Worm (Caenorhabditis elegans) whole organism, dauer: ENCODE measurements around the gene zmp-4.
"Not testable (repeated sequence)": the region's sequence is repeated elsewhere in the genome, so short reads cannot be mapped to it uniquely, and the experiment has no call there.

ENCODE experiments used
- unc-62 ChIP-seq: sonication (generic microtip); optimal IDR thresholded peaks from 2 replicates; lab custom pipeline; 2017; ENCODE audit warnings: missing biosample characterization, missing genetic modification reagents, missing genetic modification characterization

The zmp-4 gene

ce11 chrV:14910758-14911157, 10.7 kb downstream of the zmp-4 start:
- TF ChIP-seq unc-62 (GFP tag; lab: Kevin White, UChicago) = no peak

DNA sequence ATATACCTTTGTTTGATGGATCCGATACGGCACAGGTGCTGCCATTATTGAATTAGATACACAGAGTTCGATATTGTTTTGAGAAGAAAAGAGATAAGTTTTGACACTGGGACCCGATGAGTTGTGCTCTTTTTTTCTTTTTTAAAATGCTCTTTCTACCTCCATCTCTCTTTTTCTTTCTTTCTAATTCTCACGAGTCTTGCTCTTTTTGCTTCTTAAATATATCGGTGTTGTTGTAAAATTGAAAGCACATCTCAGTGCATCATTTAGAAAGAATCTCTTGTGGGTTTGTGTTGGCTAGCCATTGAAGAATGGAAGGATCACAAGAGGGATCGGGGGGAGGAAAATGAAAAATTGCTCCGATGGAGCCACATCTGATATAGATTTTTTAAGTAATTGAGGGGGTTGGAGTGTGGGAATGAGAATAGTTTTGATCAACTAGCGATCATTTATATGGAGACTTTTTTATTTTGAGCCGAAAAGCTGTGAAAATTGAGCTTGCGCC, 12.0 kb downstream of the zmp-4 start, which contains the start of gene H12D21.9:
H12D21.9 (minus strand) TSS at position 148 of the 505 bp plus-strand sequence.
- TF ChIP-seq unc-62 (GFP tag; lab: Kevin White, UChicago) = no peak

DNA sequence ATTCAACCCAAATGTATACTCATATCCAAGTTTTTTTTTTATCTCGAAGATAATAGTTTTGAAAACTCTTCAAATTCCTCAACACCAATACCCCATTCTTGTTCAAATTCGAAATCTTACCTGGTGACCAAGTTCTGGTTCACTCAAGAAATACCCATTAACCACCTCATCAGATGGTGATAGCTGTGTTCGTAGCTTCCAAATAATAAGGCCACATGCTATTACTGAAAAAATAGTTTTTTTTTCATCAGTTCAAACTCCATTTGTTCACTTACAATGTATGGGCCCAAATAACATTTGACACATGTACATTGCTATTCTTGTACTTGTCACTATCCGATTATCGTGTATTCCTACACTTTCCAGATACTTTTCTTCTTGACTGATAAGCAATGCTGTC, 14.0 kb downstream of the zmp-4 start:
- TF ChIP-seq unc-62 (GFP tag; lab: Kevin White, UChicago) = no peak

ce11 chrV:14900905-14901304, 20.5 kb downstream of the zmp-4 start:
- no peak for TF ChIP-seq unc-62 (GFP tag; lab: Kevin White, UChicago)

DNA sequence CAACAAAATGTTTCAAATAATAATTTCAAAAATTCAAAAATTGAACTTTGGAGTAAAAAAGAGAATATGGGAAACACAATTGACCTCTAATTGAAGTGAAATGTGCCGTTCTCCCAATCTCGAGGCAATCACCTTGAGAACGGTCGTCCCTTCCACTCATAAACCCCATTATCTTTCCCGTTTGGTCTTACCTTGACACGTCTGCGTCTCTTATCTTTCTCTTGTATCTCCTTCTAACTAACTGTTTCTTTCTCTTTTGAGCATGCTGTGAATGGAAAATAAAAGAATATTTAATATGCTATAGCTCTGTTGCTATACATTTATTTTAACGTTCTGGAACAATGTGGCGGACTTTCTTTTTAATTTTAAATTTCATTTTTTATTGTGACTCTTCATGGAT, 21.9 kb downstream of the zmp-4 start, which contains the start of gene H12D21.10:
H12D21.10 (plus strand) TSS at position 260 of the 400 bp plus-strand sequence.
- TF ChIP-seq unc-62 (GFP tag; lab: Kevin White, UChicago) = no peak

- no peak for TF ChIP-seq unc-62 (GFP tag; lab: Kevin White, UChicago)
Observed at ce11 chrV:14897731-14898130, 23.7 kb downstream of the zmp-4 start, which contains the start of gene H12D21.6. Gene H12D21.6, minus strand, starts transcription at chrV:14897831.

DNA sequence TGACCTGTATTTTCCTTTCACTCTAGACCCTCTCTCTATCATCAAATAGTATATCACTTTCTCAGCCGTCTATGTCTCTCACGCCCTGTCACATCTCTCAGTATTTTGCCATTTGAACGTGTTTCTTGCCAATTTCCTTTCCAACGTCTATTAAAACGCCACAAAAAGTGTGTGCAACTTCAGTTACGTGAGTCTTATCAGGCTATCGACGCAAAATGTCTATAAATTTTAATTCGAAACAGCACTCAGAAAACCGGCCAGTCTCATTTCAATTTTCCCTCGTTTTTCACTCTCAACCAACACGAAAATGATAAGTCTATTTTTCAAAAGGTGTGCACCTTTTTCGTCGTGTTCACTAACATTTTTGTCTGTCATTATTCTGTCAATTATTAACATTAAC, 25.9 kb downstream of the zmp-4 start, which contains the start of gene mpst-3:
mpst-3 (plus strand) TSS at position 91 of the 400 bp plus-strand sequence.
- TF ChIP-seq unc-62 (GFP tag; lab: Kevin White, UChicago) = no peak

DNA sequence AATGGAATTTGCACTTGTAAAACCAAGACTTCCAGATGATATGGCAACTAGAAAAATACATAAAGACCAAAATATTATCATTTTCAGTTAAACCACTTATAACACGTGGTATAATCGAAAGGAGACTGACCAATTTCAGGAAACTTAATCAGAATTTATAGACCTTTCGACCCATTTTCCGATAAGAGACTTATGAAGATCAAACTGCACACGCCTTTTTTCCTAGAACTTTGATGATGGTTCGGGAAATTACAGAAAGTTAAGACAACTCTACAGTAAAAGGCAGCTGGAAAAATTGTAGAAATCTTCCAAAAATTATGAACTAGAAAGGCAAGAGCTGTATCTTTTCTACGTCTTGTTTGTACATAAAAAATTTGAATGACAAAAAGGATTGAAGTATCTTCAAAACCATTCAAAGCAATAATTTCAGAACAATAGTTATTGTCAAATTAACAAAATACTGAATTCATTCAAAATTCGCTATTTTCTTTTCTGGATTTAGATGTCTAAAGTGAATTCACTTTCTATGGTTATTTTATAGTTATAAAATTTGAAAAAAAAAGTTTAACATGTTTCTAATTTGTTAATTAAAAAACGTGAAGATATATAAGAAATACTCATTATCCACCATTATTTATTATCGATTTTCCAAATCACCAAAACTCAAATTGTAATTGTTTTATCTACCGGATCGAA, 27.9 kb downstream of the zmp-4 start, which contains the start of the genes mpst-2 and H12D21.5:
mpst-2 (minus strand) TSS at position 101 of the 696 bp plus-strand sequence.
H12D21.5 (plus strand) TSS at position 646 of the 696 bp plus-strand sequence.
- no peak for TF ChIP-seq unc-62 (GFP tag; lab: Kevin White, UChicago)

ce11 chrV:14890782-14891181, 30.6 kb downstream of the zmp-4 start, which contains the start of gene nspa-2:
Gene nspa-2, plus strand, starts transcription at chrV:14891082.
- TF ChIP-seq unc-62 (GFP tag; lab: Kevin White, UChicago) = not testable (repeated sequence)

DNA sequence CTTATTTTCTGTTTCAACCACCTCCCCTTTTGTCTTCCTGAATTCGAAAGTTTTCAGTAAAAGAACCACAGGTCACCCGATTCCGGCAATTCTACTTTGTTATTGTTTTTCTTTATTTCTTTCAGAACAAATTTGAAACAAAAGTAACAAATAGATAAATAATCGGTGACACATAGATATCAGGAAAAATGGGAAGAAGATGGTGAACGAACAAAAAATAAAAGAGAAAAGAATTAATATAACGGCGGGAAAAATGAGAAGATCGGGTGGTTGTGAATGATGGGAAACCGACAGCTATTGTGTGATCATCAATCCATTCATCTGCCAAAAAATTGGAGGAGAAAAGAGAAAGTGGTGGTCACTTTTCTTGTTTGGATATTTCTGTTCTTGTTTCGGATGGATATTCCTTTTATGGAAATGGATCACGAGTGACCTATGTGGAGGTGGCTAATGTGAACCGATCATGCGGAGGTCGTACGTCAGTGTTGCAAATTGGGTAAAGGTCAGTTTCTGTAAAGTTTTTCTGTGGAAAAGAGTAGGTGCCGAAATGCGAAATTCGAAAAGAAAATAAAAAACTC, 44.1 kb downstream of the zmp-4 start:
- no peak for TF ChIP-seq unc-62 (GFP tag; lab: Kevin White, UChicago)

ce11 chrV:14876724-14877123, 44.7 kb downstream of the zmp-4 start, which contains the start of gene ZC412.10:
Gene ZC412.10, minus strand, starts transcription at chrV:14876824.
- TF ChIP-seq unc-62 (GFP tag; lab: Kevin White, UChicago) = not testable (repeated sequence)

DNA sequence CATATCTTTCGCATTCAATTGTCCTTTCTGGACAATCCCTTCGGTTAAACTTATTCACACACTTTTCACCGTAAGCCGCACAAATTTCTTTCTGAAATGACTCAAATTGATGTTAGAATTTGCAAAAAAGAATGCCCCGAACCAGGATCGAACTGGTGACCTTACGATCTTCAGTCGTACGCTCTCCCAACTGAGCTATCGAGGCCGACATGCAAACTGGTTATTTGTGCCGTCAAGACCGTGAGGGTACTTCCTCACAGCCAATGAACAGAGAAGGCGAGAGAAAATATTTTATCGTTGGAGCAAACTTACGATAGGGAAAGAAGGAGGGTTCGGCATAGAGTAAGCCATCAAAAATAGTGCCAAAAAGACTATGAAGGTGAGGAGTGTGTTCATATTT, 45.2 kb downstream of the zmp-4 start:
- TF ChIP-seq unc-62 (GFP tag; lab: Kevin White, UChicago) = no peak

- no peak for TF ChIP-seq unc-62 (GFP tag; lab: Kevin White, UChicago)
Observed at ce11 chrV:14875371-14875770, 46.0 kb downstream of the zmp-4 start, which contains the start of gene ZC412.5. Gene ZC412.5, minus strand, starts transcription at chrV:14875471.

DNA sequence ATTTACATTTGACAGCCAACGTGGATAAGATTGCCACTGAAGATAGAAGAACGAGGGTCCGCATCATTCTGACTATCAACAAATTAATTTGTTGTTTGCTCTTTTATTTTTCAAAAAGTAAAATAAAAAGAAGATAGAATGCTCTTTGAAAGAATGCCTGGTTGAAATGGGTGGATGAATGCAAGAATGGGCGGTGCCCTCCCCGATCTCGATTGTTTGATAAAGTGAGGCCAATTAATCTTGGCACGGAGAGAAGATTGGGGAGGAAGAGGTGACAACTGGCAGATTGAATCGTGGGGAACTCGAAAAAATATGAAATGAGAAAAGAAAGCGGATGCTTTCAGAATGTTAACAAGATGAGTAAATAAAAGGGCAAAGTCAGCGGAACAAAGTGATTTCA, 50.0 kb downstream of the zmp-4 start, which contains the start of gene ZC412.3:
ZC412.3 (minus strand) TSS at position 183 of the 400 bp plus-strand sequence.
- no peak for TF ChIP-seq unc-62 (GFP tag; lab: Kevin White, UChicago)

ce11 chrV:14868181-14868580, 53.2 kb downstream of the zmp-4 start, which contains the start of gene gcy-14:
Gene gcy-14, minus strand, starts transcription at chrV:14868281.
- no peak for TF ChIP-seq unc-62 (GFP tag; lab: Kevin White, UChicago)
